In the genomic region with DNA sequence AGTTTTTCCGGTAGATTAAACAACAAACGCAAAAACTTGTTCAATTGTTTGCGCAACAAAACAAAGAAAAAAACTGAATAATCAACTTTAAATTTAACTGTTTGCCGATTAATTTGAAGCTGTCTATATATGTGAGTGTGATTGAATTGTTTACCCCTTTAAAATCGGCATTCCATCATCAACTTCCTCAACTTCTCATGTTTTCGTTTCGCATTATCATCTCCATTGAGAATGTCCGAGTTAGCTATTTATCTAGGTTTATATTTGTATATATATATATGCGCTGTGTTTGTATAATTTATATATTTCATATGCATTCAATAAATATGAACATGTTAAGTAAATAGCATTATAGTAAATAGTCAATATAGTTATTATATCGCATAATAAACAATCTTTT, we compare ENCODE assay signal across 3 fruit fly cellular contexts.
TF ChIP-seq lines count a peak whose summit lies in the region.

No protein-coding gene starts in this region.

- no peak for TF ChIP-seq CTCF in whole organism, embryonic (GFP tag; optimal IDR thresholded peaks at IDR 0.05; lab: Kevin White, UChicago)

TF ChIP-seq in whole organism, adult, 20 proteins besides CTCF, POLR2A, EP300 and RAD21:
- TF ChIP-seq ovo (GFP tag; optimal IDR thresholded peaks at IDR 0.05; lab: Kevin White, UChicago) (no peak), kay (GFP tag; lab: Kevin White, UChicago; ENCODE audit: borderline replicate concordance) (peak; percentile 76)

TF ChIP-seq in whole organism, embryonic, 481 proteins besides CTCF, POLR2A, EP300 and RAD21 (continues in another document):
- TF ChIP-seq crc (GFP tag; optimal IDR thresholded peaks at IDR 0.05; lab: Kevin White, UChicago) (no peak), tgo (GFP tag; IDR thresholded peaks at IDR 0.05; lab: Robert Waterston, UW) (no peak), onecut (GFP tag; IDR thresholded peaks at IDR 0.05; lab: Robert Waterston, UW) (no peak), CG18599 (GFP tag; optimal IDR thresholded peaks at IDR 0.05; lab: Kevin White, UChicago) (no peak), pb (GFP tag; optimal IDR thresholded peaks at IDR 0.05; lab: Kevin White, UChicago) (no peak), Max (GFP tag; optimal IDR thresholded peaks at IDR 0.05; lab: Kevin White, UChicago) (no peak), fd3F (GFP tag; optimal IDR thresholded peaks at IDR 0.05; lab: Kevin White, UChicago) (peak; percentile 44), schlank (tag; optimal IDR thresholded peaks at IDR 0.05; lab: Kevin White, UChicago) (no peak), fd96Cb (tag; optimal IDR thresholded peaks at IDR 0.05; lab: Kevin White, UChicago) (no peak), Meics (GFP tag; optimal IDR thresholded peaks at IDR 0.05; lab: Kevin White, UChicago) (peak; percentile 29), CG16815 (GFP tag; optimal IDR thresholded peaks at IDR 0.05; lab: Kevin White, UChicago) (no peak), CG14965 (GFP tag; optimal IDR thresholded peaks at IDR 0.05; lab: Kevin White, UChicago; ENCODE audit: borderline replicate concordance) (no peak), chm (GFP tag; IDR thresholded peaks at IDR 0.05; lab: Robert Waterston, UW) (no peak), Nf-YC (tag; optimal IDR thresholded peaks at IDR 0.05; lab: Kevin White, UChicago) (no peak), CG6854 (GFP tag; optimal IDR thresholded peaks at IDR 0.05; lab: Kevin White, UChicago) (no peak), jigr1 (GFP tag; IDR thresholded peaks at IDR 0.05; lab: Robert Waterston, UW) (no peak), Hr51 (GFP tag; optimal IDR thresholded peaks at IDR 0.05; lab: Kevin White, UChicago) (no peak), Fer3 (tag; optimal IDR thresholded peaks at IDR 0.05; lab: Kevin White, UChicago) (peak; percentile 43), CG10274 (GFP tag; optimal IDR thresholded peaks at IDR 0.05; lab: Kevin White, UChicago) (no peak), CG13296 (GFP tag; optimal IDR thresholded peaks at IDR 0.05; lab: Kevin White, UChicago) (peak; percentile 52), bsh (GFP tag; optimal IDR thresholded peaks at IDR 0.05; lab: Kevin White, UChicago) (no peak), CG3281 (GFP tag; optimal IDR thresholded peaks at IDR 0.05; lab: Kevin White, UChicago) (peak; percentile 40), corto (GFP tag; optimal IDR thresholded peaks at IDR 0.05; lab: Kevin White, UChicago) (no peak), sd (tag; optimal IDR thresholded peaks at IDR 0.05; lab: Kevin White, UChicago) (peak; percentile 77), eve (GFP tag; optimal IDR thresholded peaks at IDR 0.05; lab: Kevin White, UChicago) (no peak), CG13894 (tag; optimal IDR thresholded peaks at IDR 0.05; lab: Kevin White, UChicago) (peak; percentile 49), CG12744 (GFP tag; optimal IDR thresholded peaks at IDR 0.05; lab: Kevin White, UChicago) (no peak), CG7987 (GFP tag; optimal IDR thresholded peaks at IDR 0.05; lab: Kevin White, UChicago) (no peak), caup (GFP tag; optimal IDR thresholded peaks at IDR 0.05; lab: Kevin White, UChicago; ENCODE audit: severe bottlenecking) (peak; percentile 42), CG2199 (GFP tag; IDR thresholded peaks at IDR 0.05; lab: Robert Waterston, UW) (no peak), HmgD (GFP tag; optimal IDR thresholded peaks at IDR 0.05; lab: Kevin White, UChicago) (no peak), CG6175 (GFP tag; IDR thresholded peaks at IDR 0.05; lab: Robert Waterston, UW) (no peak), Dll (GFP tag; IDR thresholded peaks at IDR 0.05; lab: Robert Waterston, UW; ENCODE audit: partially characterized antibody) (no peak), knrl (GFP tag; IDR thresholded peaks at IDR 0.05; lab: Robert Waterston, UW; ENCODE audit: partially characterized antibody) (no peak), CG4854 (GFP tag; optimal IDR thresholded peaks at IDR 0.05; lab: Kevin White, UChicago) (no peak), vvl (GFP tag; IDR thresholded peaks at IDR 0.05; lab: Robert Waterston, UW) (no peak), Lpt (GFP tag; optimal IDR thresholded peaks at IDR 0.05; lab: Kevin White, UChicago) (no peak), CG18764 (GFP tag; optimal IDR thresholded peaks at IDR 0.05; lab: Kevin White, UChicago) (no peak), Lim3 (GFP tag; IDR thresholded peaks at IDR 0.05; lab: Robert Waterston, UW) (no peak), BtbVII (GFP tag; optimal IDR thresholded peaks at IDR 0.05; lab: Kevin White, UChicago) (peak; percentile 57), tna (GFP tag; IDR thresholded peaks at IDR 0.05; lab: Robert Waterston, UW; ENCODE audit: partially characterized antibody) (no peak), lab (GFP tag; optimal IDR thresholded peaks at IDR 0.05; lab: Kevin White, UChicago) (peak; percentile 46), Poxn (GFP tag; IDR thresholded peaks at IDR 0.05; lab: Robert Waterston, UW) (no peak)

TF ChIP-seq in whole organism, prepupa, 60 proteins besides CTCF, POLR2A, EP300 and RAD21:
- TF ChIP-seq fkh (GFP tag; optimal IDR thresholded peaks at IDR 0.05; lab: Kevin White, UChicago) (peak; percentile 61), CG6854 (GFP tag; optimal IDR thresholded peaks at IDR 0.05; lab: Kevin White, UChicago) (no peak)
TF ChIP-seq in whole organism, prepupa: peak in this region for 1.
